Worm (Caenorhabditis elegans) whole organism, L4/young adult: ENCODE measurements around the gene nep-26.

Source experiments
- W03F9.2 ChIP-seq: fragments of 150-350 bp; optimal IDR thresholded peaks from 2 replicates; lab custom pipeline; 2014; ENCODE audit warnings: missing biosample characterization, missing genetic modification characterization
- dao-5 ChIP-seq: sonication (generic microtip); optimal IDR thresholded peaks from 2 replicates; lab custom pipeline; 2016; ENCODE audit warnings: missing genotype, missing genetic modification characterization, moderate library complexity, missing compliant biosample characterization
- him-1 ChIP-seq: sonication (generic microtip); optimal IDR thresholded peaks from 2 replicates; lab custom pipeline; 2016; ENCODE audit warnings: missing genotype, missing genetic modification reagents, missing genetic modification characterization, missing compliant biosample characterization

- TF ChIP-seq W03F9.2 (tag; lab: Kevin White, UChicago) = no peak
- TF ChIP-seq him-1 (tag; lab: Kevin White, UChicago) = no peak
- no peak for TF ChIP-seq dao-5
These were observed 54.3 kb downstream of the nep-26 start for ce11 chrII:10245612-10246011.
